Worm (Caenorhabditis elegans): ENCODE data around the gene R11E3.2.

Gene R11E3.2

ce11 chrIV:4810377-4810984 lies 38.6 kb downstream of the R11E3.2 start, which contains the start of gene eif-1.A (continued):
- TF ChIP-seq unc-130 (GFP tag; optimal IDR thresholded peaks at IDR 0.05), result no peak
- TF ChIP-seq zfp-3 (GFP tag; conservative IDR thresholded peaks at IDR 0.05), result no peak
- no peak for TF ChIP-seq gei-8 (GFP tag; optimal IDR thresholded peaks at IDR 0.05)
- peak; percentile 66 for TF ChIP-seq lin-38 (GFP tag; IDR thresholded peaks at IDR 0.05)
- TF ChIP-seq fkh-10 (GFP tag; optimal IDR thresholded peaks at IDR 0.05), result no peak
- peak; percentile 51 for TF ChIP-seq nhr-28 (tag; optimal IDR thresholded peaks at IDR 0.05)
- peak; percentile 61 for TF ChIP-seq mep-1 (tag; optimal IDR thresholded peaks at IDR 0.05)
- TF ChIP-seq mes-2 (tag; optimal IDR thresholded peaks at IDR 0.05; ENCODE audit: poor library complexity, severe bottlenecking), result peak; percentile 87
- TF ChIP-seq madf-9 (GFP tag; conservative IDR thresholded peaks at IDR 0.05), result no peak
- no peak for TF ChIP-seq madf-5 (GFP tag; IDR thresholded peaks at IDR 0.05)
- no peak for TF ChIP-seq ceh-62 (tag; optimal IDR thresholded peaks at IDR 0.05)
- TF ChIP-seq snpc-1.2 (GFP tag; IDR thresholded peaks at IDR 0.05), result peak; percentile 24; the same call in 1 of the 2 replicates
- TF ChIP-seq ces-1 (GFP tag; optimal IDR thresholded peaks at IDR 0.05), result no peak
- no peak for TF ChIP-seq F10B5.3 (tag; optimal IDR thresholded peaks at IDR 0.05)
- peak; percentile 45 for TF ChIP-seq nhr-6 (tag; optimal IDR thresholded peaks at IDR 0.05)
- TF ChIP-seq rbr-2 (tag; optimal IDR thresholded peaks at IDR 0.05), result peak; percentile 24
- TF ChIP-seq F49E8.2 (tag; optimal IDR thresholded peaks at IDR 0.05; ENCODE audit: borderline replicate concordance), result no peak
- TF ChIP-seq F37D6.2 (tag; optimal IDR thresholded peaks at IDR 0.05), result no peak
- TF ChIP-seq ceh-82 (tag; optimal IDR thresholded peaks at IDR 0.05), result no peak
- no peak for TF ChIP-seq zip-2 (tag; optimal IDR thresholded peaks at IDR 0.05)
- no peak for TF ChIP-seq Y75B8A.6 (GFP tag; IDR thresholded peaks at IDR 0.05)

- no peak for TF ChIP-seq unc-39 (tag; optimal IDR thresholded peaks at IDR 0.05)
- no peak for TF ChIP-seq nhr-102 (tag; optimal IDR thresholded peaks at IDR 0.05)
- no peak for TF ChIP-seq unc-130 (GFP tag; optimal IDR thresholded peaks at IDR 0.05)
- TF ChIP-seq dpl-1 (GFP tag; optimal IDR thresholded peaks at IDR 0.05), result no peak
- TF ChIP-seq T20F7.1 (GFP tag; optimal IDR thresholded peaks at IDR 0.05), result no peak
- no peak for TF ChIP-seq tag-97 (GFP tag; IDR thresholded peaks at IDR 0.05)
- TF ChIP-seq Y105C5A.15 (GFP tag; IDR thresholded peaks at IDR 0.05), result peak; percentile 57; the same call in 1 of the 2 replicates
- TF ChIP-seq lir-3 (tag; optimal IDR thresholded peaks at IDR 0.05), result no peak
- no peak for TF ChIP-seq ceh-44 (GFP tag; IDR thresholded peaks at IDR 0.05)
- TF ChIP-seq unc-62 (GFP tag; optimal IDR thresholded peaks at IDR 0.05 in 1 of 2), result peak in 1 of 2 experiments; percentile 36
- TF ChIP-seq unc-62 (tag; optimal IDR thresholded peaks at IDR 0.05), result no peak
- no peak for TF ChIP-seq rbr-2 (tag; optimal IDR thresholded peaks at IDR 0.05)
- TF ChIP-seq gei-8 (GFP tag; optimal IDR thresholded peaks at IDR 0.05), result no peak
- TF ChIP-seq madf-9 (GFP tag; conservative IDR thresholded peaks at IDR 0.05), result no peak
- no peak for TF ChIP-seq F37D6.2 (tag; optimal IDR thresholded peaks at IDR 0.05)
- no peak for TF ChIP-seq skn-1 (tag; optimal IDR thresholded peaks at IDR 0.05)
- no peak for TF ChIP-seq mxl-2 (GFP tag; conservative IDR thresholded peaks at IDR 0.05)
- TF ChIP-seq nhr-28 (tag; optimal IDR thresholded peaks at IDR 0.05), result no peak
- TF ChIP-seq T26A8.4 (GFP tag; IDR thresholded peaks at IDR 0.05), result peak; percentile 18; the same call in 1 of the 2 replicates
- peak; percentile 22 for TF ChIP-seq F49E8.2 (tag; optimal IDR thresholded peaks at IDR 0.05; ENCODE audit: borderline replicate concordance)
- no peak for TF ChIP-seq dve-1 (tag; optimal IDR thresholded peaks at IDR 0.05; ENCODE audit: insufficient read depth)
- peak; percentile 85; the same call in 1 of the 2 replicates for TF ChIP-seq snpc-1.2 (GFP tag; IDR thresholded peaks at IDR 0.05)
- peak in 1 of 2 experiments; percentile 3 for TF ChIP-seq lsy-2 (tag; optimal IDR thresholded peaks at IDR 0.05)
- TF ChIP-seq lin-38 (GFP tag; IDR thresholded peaks at IDR 0.05), result peak; percentile 60
Observed at ce11 chrIV:4811863-4812262, 40.0 kb downstream of the R11E3.2 start, which contains the start of gene srw-95. TSS of gene srw-95 (plus strand) at chrIV:4812075.

- TF ChIP-seq aha-1 (tag) (no peak), vab-7 (GFP tag; IDR thresholded peaks at IDR 0.05) (no peak), arid-1 (GFP tag; conservative IDR thresholded peaks at IDR 0.05) (no peak), ceh-82 (tag; optimal IDR thresholded peaks at IDR 0.05) (no peak), aly-2 (tag; optimal IDR thresholded peaks at IDR 0.05) (no peak), nhr-102 (tag; optimal IDR thresholded peaks at IDR 0.05) (no peak), ceh-32 (tag; optimal IDR thresholded peaks at IDR 0.05; ENCODE audit: poor library complexity) (no peak), ceh-20 (GFP tag; IDR thresholded peaks at IDR 0.05) (no peak), ceh-28 (tag; optimal IDR thresholded peaks at IDR 0.05) (no peak), mes-2 (tag; optimal IDR thresholded peaks at IDR 0.05; ENCODE audit: poor library complexity, severe bottlenecking) (no peak), Y48G9A.11 (GFP tag; IDR thresholded peaks at IDR 0.05) (no peak), unc-62 (GFP tag; optimal IDR thresholded peaks at IDR 0.05 in 1 of 2) (no peak), unc-62 (tag; optimal IDR thresholded peaks at IDR 0.05) (no peak), ZK546.5 (tag; optimal IDR thresholded peaks at IDR 0.05) (no peak), Y105C5A.15 (GFP tag; IDR thresholded peaks at IDR 0.05) (no peak), fkh-10 (GFP tag; optimal IDR thresholded peaks at IDR 0.05) (no peak), pqm-1 (tag; optimal IDR thresholded peaks at IDR 0.05) (no peak), hmg-1.1 (GFP tag; IDR thresholded peaks at IDR 0.05) (no peak)
Observed at ce11 chrIV:4814185-4814584, 42.3 kb downstream of the R11E3.2 start, which contains the start of gene srw-94. TSS of gene srw-94 (plus strand) at chrIV:4814485.
